Fruit fly (Drosophila melanogaster) whole organism: ENCODE results near the gene Dpm2.

Source experiments
- CG8478 ChIP-seq: fragments of >200 bp; optimal IDR thresholded peaks from 2 replicates; lab custom pipeline; 2018; ENCODE audit warnings: inconsistent platforms
- EcR ChIP-seq, 2 experiments: fragments of >200 bp; optimal IDR thresholded peaks; 2 replicates each; lab custom pipeline; 2017; ENCODE audit warnings: missing biosample characterization in 2 of 2, missing genetic modification characterization in 2 of 2, missing genetic modification reagents in 2 of 2
- pan ChIP-seq: fragments of >200 bp; optimal IDR thresholded peaks from 2 replicates; lab custom pipeline; 2017
- psq ChIP-seq: fragments of >200 bp; optimal IDR thresholded peaks from 2 replicates; lab custom pipeline; 2017
- usp ChIP-seq: fragments of >200 bp; optimal IDR thresholded peaks from 2 replicates; lab custom pipeline; 2017; ENCODE audit warnings: missing biosample characterization, missing genetic modification characterization, mixed read lengths

DNA sequence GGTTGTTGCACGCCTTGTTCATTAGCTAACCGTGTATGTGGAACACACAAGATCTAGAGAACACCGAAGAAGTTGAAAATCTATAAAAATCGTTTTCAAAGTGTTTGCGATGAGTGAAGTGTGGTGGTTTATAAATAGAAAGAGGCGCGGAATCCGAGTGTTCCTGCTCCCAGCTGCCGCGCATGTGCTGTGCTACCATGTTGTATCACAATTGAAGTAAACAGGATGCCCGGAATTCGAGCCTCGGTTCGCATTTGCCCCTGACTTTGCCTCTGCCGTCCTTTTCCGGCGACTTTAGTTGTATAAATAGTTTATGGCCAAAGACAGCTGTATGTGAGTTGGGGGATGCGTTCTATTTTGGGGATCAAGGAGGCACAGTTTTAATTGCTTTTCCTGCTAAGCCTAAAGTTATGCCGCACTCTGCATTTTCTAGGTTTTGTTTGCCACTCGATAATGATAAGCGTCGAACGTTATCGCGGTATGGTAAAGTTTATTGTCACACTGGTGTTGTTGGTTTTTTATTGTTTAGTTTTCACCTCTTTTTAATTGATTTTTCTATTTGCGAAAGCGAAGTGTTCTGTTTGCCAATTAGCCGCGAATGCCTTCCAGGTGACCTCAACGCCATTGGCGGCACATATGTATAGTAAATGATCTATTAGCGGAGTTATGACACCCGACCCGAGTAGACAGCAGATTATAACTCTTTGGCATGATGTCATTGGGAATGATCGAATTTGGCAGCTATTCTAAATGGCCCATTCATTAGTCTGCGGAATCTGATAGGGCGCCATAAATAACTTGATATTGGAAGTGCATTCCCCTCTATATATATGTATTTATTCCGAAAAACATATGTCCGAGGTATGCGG is 29.8 kb downstream of the Dpm2 start:
- TF ChIP-seq pan (lab: Kevin White, UChicago), result no peak
- TF ChIP-seq EcR (GFP tag; optimal IDR thresholded peaks at IDR 0.05; lab: Kevin White, UChicago), result no peak
- TF ChIP-seq psq (lab: Kevin White, UChicago), result no peak
- TF ChIP-seq usp, result no peak
- no peak for TF ChIP-seq CG8478 (lab: Kevin White, UChicago)
